Worm (Caenorhabditis elegans): Measurements from ENCODE around the gene fat-1.

Gene fat-1

DNA sequence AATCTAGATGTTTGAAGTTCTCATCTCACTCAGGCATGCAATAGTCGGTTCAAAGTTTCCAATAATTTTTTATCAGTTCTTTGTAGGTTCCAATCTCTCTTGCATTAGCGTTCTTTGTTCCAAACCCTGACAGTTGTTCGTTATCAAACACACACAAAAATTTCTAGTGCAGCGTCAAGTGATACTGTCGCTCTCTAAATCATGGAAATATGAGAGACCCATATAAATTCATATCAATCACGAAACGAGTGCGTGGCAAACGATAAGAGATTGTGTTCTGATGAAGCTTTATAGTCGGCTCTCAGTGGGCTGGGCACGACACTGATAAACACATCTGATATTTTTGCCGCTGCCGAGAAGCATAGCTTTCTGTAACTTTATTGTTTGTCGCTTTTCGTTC lies 1.3 kb upstream of the fat-1 start (continued):
- no peak for TF ChIP-seq snpc-1.2 (GFP tag; IDR thresholded peaks at IDR 0.05)
- peak; percentile 45; the same call in 1 of the 2 replicates for TF ChIP-seq mdt-29 (GFP tag; IDR thresholded peaks at IDR 0.05)
- no peak for TF ChIP-seq zip-2 (tag; optimal IDR thresholded peaks at IDR 0.05)
- 0 out of 2 replicates have a peak, but pooled peaks have one; percentile 32 for TF ChIP-seq mxl-2 (GFP tag; conservative IDR thresholded peaks at IDR 0.05)
- TF ChIP-seq mdl-1 (tag; optimal IDR thresholded peaks at IDR 0.05), result peak in 1 of 2 experiments; percentile 24
- TF ChIP-seq ZK546.5 (tag; optimal IDR thresholded peaks at IDR 0.05), result no peak
- peak; percentile 49 for TF ChIP-seq nhr-77 (tag; optimal IDR thresholded peaks at IDR 0.05)
- TF ChIP-seq lir-3 (tag; optimal IDR thresholded peaks at IDR 0.05), result no peak

DNA sequence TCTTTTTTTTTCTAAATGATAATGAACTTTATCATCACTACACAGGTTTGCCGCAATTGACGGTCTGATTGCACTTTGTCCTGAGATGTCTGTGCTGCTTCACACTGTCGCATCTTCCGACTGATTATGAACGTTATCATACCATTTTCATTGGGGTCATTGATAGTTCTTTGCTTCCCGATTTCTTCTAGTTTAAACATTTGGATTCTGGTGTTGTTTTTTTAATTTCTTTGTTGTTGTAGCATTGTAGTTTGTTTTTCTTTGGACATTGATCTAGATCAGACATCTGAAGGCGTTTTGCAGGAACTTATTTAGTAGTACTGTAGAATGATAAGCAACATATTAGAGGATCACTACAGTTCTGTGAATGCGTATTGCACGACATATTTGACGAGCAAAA lies 3.3 kb downstream of the fat-1 start:
- peak; percentile 65 to 71 for TF ChIP-seq lsy-2 (tag; optimal IDR thresholded peaks at IDR 0.05)
- TF ChIP-seq lin-1 (GFP tag; IDR thresholded peaks at IDR 0.05), result peak; percentile 43; the same call in 1 of the 2 replicates
- peak; percentile 62 for TF ChIP-seq ztf-7 (tag; optimal IDR thresholded peaks at IDR 0.05)
- no peak for TF ChIP-seq madf-9 (GFP tag; conservative IDR thresholded peaks at IDR 0.05)
- no peak for TF ChIP-seq rbr-2 (tag; optimal IDR thresholded peaks at IDR 0.05)
- peak; percentile 95 for TF ChIP-seq nhr-77 (tag; optimal IDR thresholded peaks at IDR 0.05)
- TF ChIP-seq ama-1 (optimal IDR thresholded peaks at IDR 0.05), result peak; percentile 34
- peak; percentile 54 for TF ChIP-seq nhr-76 (tag; optimal IDR thresholded peaks at IDR 0.05)
- 0 out of 2 replicates have a peak, but pooled peaks have one; percentile 48 for TF ChIP-seq nhr-42 (GFP tag; IDR thresholded peaks at IDR 0.05)
- no peak for TF ChIP-seq zip-11 (GFP tag; IDR thresholded peaks at IDR 0.05)
- peak; percentile 93 for TF ChIP-seq hlh-11 (tag; optimal IDR thresholded peaks at IDR 0.05)
- peak; percentile 55 for TF ChIP-seq gei-8 (GFP tag; optimal IDR thresholded peaks at IDR 0.05)
- TF ChIP-seq lin-15B (tag; optimal IDR thresholded peaks at IDR 0.05), result no peak
- no peak for TF ChIP-seq F44E2.7 (GFP tag; IDR thresholded peaks at IDR 0.05)
- peak; percentile 90 for TF ChIP-seq nhr-10 (tag; optimal IDR thresholded peaks at IDR 0.05)
- peak; percentile 62 for TF ChIP-seq mes-2 (tag; optimal IDR thresholded peaks at IDR 0.05; ENCODE audit: poor library complexity, severe bottlenecking)
- TF ChIP-seq zfp-3 (GFP tag; conservative IDR thresholded peaks at IDR 0.05), result peak; percentile 91; the same call in 1 of the 2 replicates
- no peak for TF ChIP-seq R02D3.7 (tag; optimal IDR thresholded peaks at IDR 0.05)
- TF ChIP-seq lin-13 (GFP tag; optimal IDR thresholded peaks at IDR 0.05), result no peak
- TF ChIP-seq daf-16 (GFP tag; optimal IDR thresholded peaks at IDR 0.05), result no peak
- peak; percentile 94 for TF ChIP-seq daf-16 (tag; optimal IDR thresholded peaks at IDR 0.05)
- no peak for TF ChIP-seq hmg-1.1 (GFP tag; IDR thresholded peaks at IDR 0.05)
- TF ChIP-seq zip-2 (tag; optimal IDR thresholded peaks at IDR 0.05), result no peak
- TF ChIP-seq mep-1 (tag; optimal IDR thresholded peaks at IDR 0.05), result peak; percentile 91
- peak in 1 of 2 experiments; percentile 41 for TF ChIP-seq hif-1 (tag; optimal IDR thresholded peaks at IDR 0.05)
- no peak for TF ChIP-seq F26F4.8 (GFP tag; conservative IDR thresholded peaks at IDR 0.05)
- TF ChIP-seq Y48G9A.11 (GFP tag; IDR thresholded peaks at IDR 0.05), result no peak
- no peak for TF ChIP-seq tag-97 (GFP tag; IDR thresholded peaks at IDR 0.05)
- peak; percentile 56 for TF ChIP-seq nhr-11 (tag; optimal IDR thresholded peaks at IDR 0.05)
- no peak for TF ChIP-seq unc-39 (tag; optimal IDR thresholded peaks at IDR 0.05)
- TF ChIP-seq ces-1 (GFP tag; optimal IDR thresholded peaks at IDR 0.05), result no peak
- no peak for TF ChIP-seq ZK546.5 (tag; optimal IDR thresholded peaks at IDR 0.05)
- no peak for TF ChIP-seq F37D6.2 (tag; optimal IDR thresholded peaks at IDR 0.05)
- TF ChIP-seq daf-8 (GFP tag; IDR thresholded peaks at IDR 0.05), result no peak
- no peak for TF ChIP-seq Y5F2A.4 (GFP tag; optimal IDR thresholded peaks at IDR 0.05)
- TF ChIP-seq tra-1 (GFP tag; IDR thresholded peaks at IDR 0.05), result no peak
- peak; percentile 5 for TF ChIP-seq cey-2 (tag; optimal IDR thresholded peaks at IDR 0.05; ENCODE audit: borderline replicate concordance, insufficient read depth)
- TF ChIP-seq ceh-62 (tag; optimal IDR thresholded peaks at IDR 0.05), result no peak
- peak; percentile 59 for TF ChIP-seq jun-1 (tag; optimal IDR thresholded peaks at IDR 0.05)
- no peak for TF ChIP-seq lir-3 (tag; optimal IDR thresholded peaks at IDR 0.05)
- no peak for TF ChIP-seq ceh-82 (tag; optimal IDR thresholded peaks at IDR 0.05)
- TF ChIP-seq madf-5 (GFP tag; IDR thresholded peaks at IDR 0.05), result 0 out of 4 replicates have a peak, but pooled peaks of 1 of the 2 experiments have one; percentile 67
- no peak for TF ChIP-seq set-16 (GFP tag; IDR thresholded peaks at IDR 0.05)
- TF ChIP-seq egl-43 (GFP tag; IDR thresholded peaks at IDR 0.05), result no peak
- TF ChIP-seq ctbp-1 (GFP tag; IDR thresholded peaks at IDR 0.05), result no peak
- no peak for TF ChIP-seq D1046.2 (GFP tag; IDR thresholded peaks at IDR 0.05)
